Fruit fly (Drosophila melanogaster): ENCODE results near the gene gdrd.

gdrd gene

DNA sequence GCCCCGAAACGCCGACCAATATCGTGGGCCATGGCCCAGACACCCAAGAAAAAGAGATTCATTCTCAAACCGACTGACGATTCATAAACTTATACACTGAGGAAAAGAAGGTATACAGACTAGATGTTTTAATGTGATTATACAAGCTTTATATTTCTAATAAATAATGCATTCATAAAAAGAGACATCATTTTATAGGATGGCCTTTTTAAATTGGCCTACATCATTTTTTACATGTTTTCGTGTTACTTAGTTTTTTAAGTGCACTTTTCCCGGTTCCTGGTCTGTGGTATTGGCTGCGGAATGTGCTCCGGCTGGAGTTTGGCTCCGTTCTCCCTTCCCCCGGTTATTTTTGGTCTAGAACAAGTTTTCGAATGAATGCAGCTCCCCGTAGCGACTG, 38.6 kb upstream of the gdrd start (continued):
- TF ChIP-seq CG16815 (GFP tag; optimal IDR thresholded peaks at IDR 0.05) = peak; percentile 74
- peak; percentile 61 to 74 for TF ChIP-seq Pdp1 (GFP tag; optimal IDR thresholded peaks at IDR 0.05)
- TF ChIP-seq vfl (GFP tag; optimal IDR thresholded peaks at IDR 0.05) = no peak
- 0 out of 2 replicates have a peak, but pooled peaks have one; percentile 22 for TF ChIP-seq cas (GFP tag; IDR thresholded peaks at IDR 0.05)
- no peak for TF ChIP-seq CG13894 (tag; optimal IDR thresholded peaks at IDR 0.05)
- TF ChIP-seq dm (GFP tag; optimal IDR thresholded peaks at IDR 0.05) = peak; percentile 57
- TF ChIP-seq HHEX (GFP tag; optimal IDR thresholded peaks at IDR 0.05) = peak; percentile 60
- TF ChIP-seq Six4 (GFP tag; optimal IDR thresholded peaks at IDR 0.05) = peak; percentile 84
- peak; percentile 15 for TF ChIP-seq CG15514 (GFP tag; optimal IDR thresholded peaks at IDR 0.05)
- peak; percentile 94 for TF ChIP-seq CG14710 (tag; optimal IDR thresholded peaks at IDR 0.05)
- peak; percentile 9 for TF ChIP-seq CG9876 (GFP tag; optimal IDR thresholded peaks at IDR 0.05)
- no peak for TF ChIP-seq HmgD (GFP tag; optimal IDR thresholded peaks at IDR 0.05)
- peak; percentile 59 for TF ChIP-seq slp2 (GFP tag; optimal IDR thresholded peaks at IDR 0.05)
- no peak for TF ChIP-seq usp (GFP tag; optimal IDR thresholded peaks at IDR 0.05)
- peak; percentile 22 for TF ChIP-seq ac (GFP tag; optimal IDR thresholded peaks at IDR 0.05)
- TF ChIP-seq CG34376 (GFP tag; optimal IDR thresholded peaks at IDR 0.05) = no peak
- TF ChIP-seq gce (GFP tag; IDR thresholded peaks at IDR 0.05) = 0 out of 3 replicates have a peak, but pooled peaks have one; percentile 54
- peak; percentile 86 for TF ChIP-seq CG4424 (GFP tag; optimal IDR thresholded peaks at IDR 0.05)
- peak; percentile 38 for TF ChIP-seq psq (GFP tag; optimal IDR thresholded peaks at IDR 0.05)
- TF ChIP-seq CG12104 (GFP tag; optimal IDR thresholded peaks at IDR 0.05) = peak; percentile 29
- no peak for TF ChIP-seq jigr1 (GFP tag; IDR thresholded peaks at IDR 0.05)
- peak; percentile 34 for TF ChIP-seq her (GFP tag; optimal IDR thresholded peaks at IDR 0.05)
- peak; percentile 25 for TF ChIP-seq CG3838 (GFP tag; optimal IDR thresholded peaks at IDR 0.05)
- TF ChIP-seq dmrt11E (tag; optimal IDR thresholded peaks at IDR 0.05) = peak; percentile 94
- TF ChIP-seq ind (GFP tag; optimal IDR thresholded peaks at IDR 0.05) = peak; percentile 63
- peak; percentile 34 for TF ChIP-seq CG1647 (GFP tag; optimal IDR thresholded peaks at IDR 0.05)
- no peak for TF ChIP-seq CG42726 (GFP tag; IDR thresholded peaks at IDR 0.05; ENCODE audit: partially characterized antibody)
- TF ChIP-seq sug (tag; optimal IDR thresholded peaks at IDR 0.05) = no peak
- TF ChIP-seq sens-2 (GFP tag; IDR thresholded peaks at IDR 0.05) = peak; percentile 71; the same call in 1 of the 2 replicates
- peak; percentile 85 for TF ChIP-seq CG1602 (GFP tag; optimal IDR thresholded peaks at IDR 0.05)
- peak; percentile 68 for TF ChIP-seq ewg (GFP tag; optimal IDR thresholded peaks at IDR 0.05)
- TF ChIP-seq CG12299 (tag; optimal IDR thresholded peaks at IDR 0.05) = peak; percentile 69
- TF ChIP-seq schlank (tag; optimal IDR thresholded peaks at IDR 0.05) = no peak
- peak; percentile 85 for TF ChIP-seq Drgx (GFP tag; IDR thresholded peaks at IDR 0.05)
- TF ChIP-seq nerfin-1 (tag; optimal IDR thresholded peaks at IDR 0.05) = peak; percentile 81
- no peak for TF ChIP-seq CG15073 (GFP tag; optimal IDR thresholded peaks at IDR 0.05)
- TF ChIP-seq CG12769 (tag; optimal IDR thresholded peaks at IDR 0.05) = peak; percentile 44
- no peak for TF ChIP-seq grn (GFP tag; optimal IDR thresholded peaks at IDR 0.05)
- TF ChIP-seq CG8478 (optimal IDR thresholded peaks at IDR 0.05) = no peak
- TF ChIP-seq Myb (GFP tag; optimal IDR thresholded peaks at IDR 0.05) = no peak
- no peak for TF ChIP-seq bowl (GFP tag; IDR thresholded peaks at IDR 0.05)
- TF ChIP-seq Rx (GFP tag; IDR thresholded peaks at IDR 0.05) = peak; percentile 38; the same call in 1 of the 2 replicates
- TF ChIP-seq CG11696 (GFP tag; IDR thresholded peaks at IDR 0.05) = 0 out of 2 replicates have a peak, but pooled peaks have one; percentile 35
- TF ChIP-seq chinmo (GFP tag; IDR thresholded peaks at IDR 0.05; ENCODE audit: partially characterized antibody) = no peak
- peak; percentile 27; the same call in 1 of the 2 replicates for TF ChIP-seq stc (GFP tag; IDR thresholded peaks at IDR 0.05)
- peak; percentile 41 for TF ChIP-seq CG1792 (GFP tag; optimal IDR thresholded peaks at IDR 0.05)
- TF ChIP-seq CoRest (tag; optimal IDR thresholded peaks at IDR 0.05) = peak; percentile 82
- peak; percentile 57 for TF ChIP-seq CG12942 (GFP tag; optimal IDR thresholded peaks at IDR 0.05)
- no peak for TF ChIP-seq Ravus (GFP tag; IDR thresholded peaks at IDR 0.05)
- TF ChIP-seq CG8281 (tag; optimal IDR thresholded peaks at IDR 0.05) = peak; percentile 49
- TF ChIP-seq CG6854 (GFP tag; optimal IDR thresholded peaks at IDR 0.05) = no peak
